Fruit fly (Drosophila melanogaster): ENCODE measurements around the gene Ir75d.

Ir75d gene

DNA sequence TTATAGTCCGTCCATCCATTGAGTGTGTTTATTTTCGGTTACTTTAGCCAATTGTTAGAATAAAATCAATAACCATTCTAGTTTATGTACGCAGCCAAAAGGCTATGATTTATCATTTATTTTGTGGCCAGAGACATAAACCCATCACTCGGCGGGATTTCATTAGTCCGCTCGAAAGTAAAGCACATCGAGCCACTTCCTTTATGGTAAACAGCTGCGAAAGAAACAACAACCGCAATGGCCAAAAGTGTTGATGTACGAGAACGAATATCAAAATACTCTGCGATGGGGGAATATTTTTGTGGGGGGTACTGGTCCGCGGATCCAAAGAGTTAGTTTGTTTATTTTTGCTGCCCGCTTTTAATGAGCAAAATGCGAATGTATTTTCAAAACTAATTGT, 29.4 kb downstream of the Ir75d start:
- no peak for TF ChIP-seq Snoo (tag; optimal IDR thresholded peaks at IDR 0.05)
- TF ChIP-seq CG34367 (tag; optimal IDR thresholded peaks at IDR 0.05), result no peak

DNA sequence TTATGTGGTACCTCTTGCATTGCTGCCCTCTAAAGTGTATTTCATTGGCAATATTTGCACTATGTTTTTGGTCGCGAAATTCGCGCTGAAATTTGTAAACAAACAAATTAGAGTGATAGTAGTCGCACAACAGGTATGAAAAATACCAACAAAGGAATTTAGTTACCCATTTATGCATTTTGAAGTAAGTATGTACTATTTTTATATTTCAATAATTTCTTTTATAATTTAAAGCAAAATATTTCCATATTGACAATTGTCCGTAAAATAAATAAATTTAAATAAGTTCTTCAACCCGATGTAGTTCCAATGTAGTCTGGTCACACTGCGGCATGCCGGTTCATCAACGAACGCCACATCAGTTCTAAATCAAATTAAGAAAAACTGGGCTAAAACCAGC, 38.5 kb downstream of the Ir75d start, which contains the start of the genes Rad9 and Uggt:
Gene Rad9, minus strand, starts transcription at position 114 of the 400 bp plus-strand sequence.
Gene Uggt, plus strand, starts transcription at position 308 of the 400 bp plus-strand sequence.
- TF ChIP-seq fd96Ca (GFP tag; IDR thresholded peaks at IDR 0.05) (no peak), CG9948 (tag; optimal IDR thresholded peaks at IDR 0.05) (no peak), CG4496 (GFP tag; IDR thresholded peaks at IDR 0.05) (no peak), CG32121 (GFP tag; IDR thresholded peaks at IDR 0.05) (no peak), CG8301 (tag; optimal IDR thresholded peaks at IDR 0.05) (no peak), CG15710 (tag; optimal IDR thresholded peaks at IDR 0.05) (no peak)

DNA sequence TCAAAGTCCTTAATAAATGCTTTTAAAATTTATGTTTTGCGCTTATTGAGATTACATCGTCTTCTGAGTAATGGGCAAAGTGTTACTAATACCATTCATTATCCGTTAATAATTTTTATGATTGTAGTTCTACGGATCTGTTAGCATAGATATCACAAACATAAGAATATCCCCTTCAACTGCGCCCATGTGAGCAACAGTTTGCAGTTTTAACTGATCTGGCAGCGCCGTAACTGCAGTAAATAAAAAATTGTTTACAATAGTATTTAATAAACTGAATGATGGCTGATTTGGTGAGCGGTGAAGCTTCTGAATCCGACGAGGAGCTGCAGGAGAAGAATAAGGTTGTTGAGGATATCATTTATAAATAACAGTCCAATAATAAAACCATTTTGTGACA, 41.0 kb downstream of the Ir75d start, which contains the start of gene Blos3:
Gene Blos3, plus strand, starts transcription at position 198 of the 400 bp plus-strand sequence.
- TF ChIP-seq CG8301 (tag; optimal IDR thresholded peaks at IDR 0.05) (no peak), Pif1A (GFP tag; optimal IDR thresholded peaks at IDR 0.05) (no peak), gl (tag; optimal IDR thresholded peaks at IDR 0.05) (no peak), CG14655 (GFP tag; optimal IDR thresholded peaks at IDR 0.05) (no peak), D1 (tag; optimal IDR thresholded peaks at IDR 0.05) (no peak), rn (GFP tag; IDR thresholded peaks at IDR 0.05) (no peak), CG15710 (tag; optimal IDR thresholded peaks at IDR 0.05) (peak; percentile 24), CG9948 (tag; optimal IDR thresholded peaks at IDR 0.05) (peak; percentile 15), CG17806 (tag; optimal IDR thresholded peaks at IDR 0.05) (peak; percentile 32), CG10348 (GFP tag; IDR thresholded peaks at IDR 0.05) (no peak), CG12605 (GFP tag; IDR thresholded peaks at IDR 0.05) (no peak), CG34367 (tag; optimal IDR thresholded peaks at IDR 0.05) (no peak), Snoo (tag; optimal IDR thresholded peaks at IDR 0.05) (no peak), CG8159 (tag; optimal IDR thresholded peaks at IDR 0.05) (no peak), Pif1B (GFP tag; optimal IDR thresholded peaks at IDR 0.05) (no peak), EcR (GFP tag; optimal IDR thresholded peaks at IDR 0.05) (no peak), fd96Ca (GFP tag; IDR thresholded peaks at IDR 0.05) (peak; percentile 65; the same call in 2 of the 3 replicates), CG13204 (GFP tag; optimal IDR thresholded peaks at IDR 0.05) (no peak), Ets98B (GFP tag; IDR thresholded peaks at IDR 0.05) (no peak; the same call in 1 of the 2 replicates), CG4496 (GFP tag; IDR thresholded peaks at IDR 0.05) (peak; percentile 46; the same call in 2 of the 3 replicates), CG32121 (GFP tag; IDR thresholded peaks at IDR 0.05) (peak; percentile 63)

DNA sequence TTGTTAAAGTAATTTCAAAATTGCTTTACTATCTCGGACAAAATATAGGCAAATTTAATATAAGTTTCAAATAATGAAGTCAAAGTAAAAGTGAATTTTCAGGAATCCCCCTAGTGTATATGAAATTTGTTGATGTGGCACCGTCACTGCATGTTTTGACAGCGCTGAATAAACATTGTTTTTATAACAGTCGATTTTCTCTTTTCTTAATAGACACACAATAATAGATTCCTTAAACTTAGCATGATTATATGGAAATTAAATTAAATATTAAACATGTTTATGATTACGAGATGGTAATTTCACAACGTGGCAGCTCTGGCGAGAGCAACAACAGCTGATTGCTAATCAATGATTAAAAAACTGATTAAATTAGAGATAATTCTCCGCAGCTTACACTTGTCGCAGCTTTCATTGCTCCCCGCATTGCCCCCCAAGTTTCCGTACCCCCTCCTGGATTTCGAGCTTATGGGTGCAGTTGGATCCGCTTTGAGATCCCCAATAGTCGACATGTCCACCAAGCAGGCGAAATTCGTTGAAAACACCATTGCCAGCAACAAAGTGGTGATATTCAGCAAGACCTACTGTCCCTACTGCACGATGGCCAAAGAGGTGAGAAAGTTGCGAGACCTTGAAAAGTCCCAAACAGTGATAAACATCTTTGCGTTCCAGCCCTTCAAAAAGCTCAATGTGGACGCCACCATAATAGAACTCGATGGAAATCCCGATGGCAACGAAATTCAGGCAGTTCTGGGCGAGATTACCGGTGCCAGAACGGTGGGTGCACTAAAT, 41.8 kb downstream of the Ir75d start, which contains the start of gene Grx1:
Gene Grx1, plus strand, starts transcription at position 196 of the 792 bp plus-strand sequence.
- TF ChIP-seq CG8301 (tag; optimal IDR thresholded peaks at IDR 0.05), result peak; percentile 51
- 0 out of 2 replicates have a peak, but pooled peaks have one; percentile 42 for TF ChIP-seq CG32121 (GFP tag; IDR thresholded peaks at IDR 0.05)
- peak; percentile 22; the same call in 1 of the 2 replicates for TF ChIP-seq Ets98B (GFP tag; IDR thresholded peaks at IDR 0.05)
- peak; percentile 38 for TF ChIP-seq CG17806 (tag; optimal IDR thresholded peaks at IDR 0.05)
- peak; percentile 35; the same call in 1 of the 3 replicates for TF ChIP-seq CG4496 (GFP tag; IDR thresholded peaks at IDR 0.05)
- no peak for TF ChIP-seq CG10348 (GFP tag; IDR thresholded peaks at IDR 0.05)
- no peak for TF ChIP-seq CG34367 (tag; optimal IDR thresholded peaks at IDR 0.05)
- TF ChIP-seq CG14655 (GFP tag; optimal IDR thresholded peaks at IDR 0.05), result no peak
- peak; percentile 30 for TF ChIP-seq Pif1B (GFP tag; optimal IDR thresholded peaks at IDR 0.05)
- TF ChIP-seq CG9948 (tag; optimal IDR thresholded peaks at IDR 0.05), result no peak
- TF ChIP-seq fd96Ca (GFP tag; IDR thresholded peaks at IDR 0.05), result no peak
- 0 out of 2 replicates have a peak, but pooled peaks have one; percentile 6 for TF ChIP-seq rn (GFP tag; IDR thresholded peaks at IDR 0.05)
- TF ChIP-seq gl (tag; optimal IDR thresholded peaks at IDR 0.05), result no peak
- no peak for TF ChIP-seq Pif1A (GFP tag; optimal IDR thresholded peaks at IDR 0.05)
- no peak for TF ChIP-seq CG13204 (GFP tag; optimal IDR thresholded peaks at IDR 0.05)
- no peak for TF ChIP-seq EcR (GFP tag; optimal IDR thresholded peaks at IDR 0.05)
- peak; percentile 41 for TF ChIP-seq Snoo (tag; optimal IDR thresholded peaks at IDR 0.05)
- peak; percentile 40 for TF ChIP-seq CG15710 (tag; optimal IDR thresholded peaks at IDR 0.05)
- no peak for TF ChIP-seq CG12605 (GFP tag; IDR thresholded peaks at IDR 0.05)
- TF ChIP-seq D1 (tag; optimal IDR thresholded peaks at IDR 0.05), result no peak
- peak; percentile 61 for TF ChIP-seq CG8159 (tag; optimal IDR thresholded peaks at IDR 0.05)

DNA sequence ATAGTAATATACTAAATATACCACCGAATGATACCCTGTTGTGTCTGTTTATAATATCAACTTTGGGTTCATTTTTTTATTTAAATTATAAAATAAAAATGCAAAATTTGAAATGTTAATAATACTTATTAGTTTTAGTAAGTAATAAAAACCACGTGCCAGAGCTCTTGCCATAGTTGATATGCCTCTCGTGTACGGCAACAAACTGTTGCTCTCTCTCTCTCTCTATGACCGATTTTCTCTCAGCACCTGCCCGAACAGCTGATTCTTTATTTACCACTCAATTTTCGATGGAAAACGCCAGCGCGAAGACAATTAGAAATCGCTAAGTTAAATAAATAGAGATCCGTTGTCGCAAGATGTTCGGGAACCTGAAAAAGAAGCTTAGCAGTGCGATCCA, 43.5 kb downstream of the Ir75d start, which contains the start of gene Dysb:
Gene Dysb, plus strand, starts transcription at position 251 of the 400 bp plus-strand sequence.
- peak; percentile 76 for TF ChIP-seq Pif1A (GFP tag; optimal IDR thresholded peaks at IDR 0.05)
- TF ChIP-seq CG10348 (GFP tag; IDR thresholded peaks at IDR 0.05), result 0 out of 2 replicates have a peak, but pooled peaks have one; percentile 26
- TF ChIP-seq rn (GFP tag; IDR thresholded peaks at IDR 0.05), result no peak; the same call in 1 of the 2 replicates
- TF ChIP-seq CG13204 (GFP tag; optimal IDR thresholded peaks at IDR 0.05), result no peak
- no peak for TF ChIP-seq EcR (GFP tag; optimal IDR thresholded peaks at IDR 0.05)
- TF ChIP-seq CG4496 (GFP tag; IDR thresholded peaks at IDR 0.05), result peak; percentile 93
- peak; percentile 83 for TF ChIP-seq CG17806 (tag; optimal IDR thresholded peaks at IDR 0.05)
- peak; percentile 70 for TF ChIP-seq CG9948 (tag; optimal IDR thresholded peaks at IDR 0.05)
- no peak; the same call in 2 of the 3 replicates for TF ChIP-seq fd96Ca (GFP tag; IDR thresholded peaks at IDR 0.05)
- TF ChIP-seq CG34367 (tag; optimal IDR thresholded peaks at IDR 0.05), result peak; percentile 70
- TF ChIP-seq CG12605 (GFP tag; IDR thresholded peaks at IDR 0.05), result peak; percentile 92
- TF ChIP-seq Ets98B (GFP tag; IDR thresholded peaks at IDR 0.05), result peak; percentile 96
- peak; percentile 75 for TF ChIP-seq CG15710 (tag; optimal IDR thresholded peaks at IDR 0.05)
- peak; percentile 46 for TF ChIP-seq D1 (tag; optimal IDR thresholded peaks at IDR 0.05)
- peak; percentile 82 for TF ChIP-seq Pif1B (GFP tag; optimal IDR thresholded peaks at IDR 0.05)
- TF ChIP-seq CG8159 (tag; optimal IDR thresholded peaks at IDR 0.05), result peak; percentile 79
- peak; percentile 80 for TF ChIP-seq CG8301 (tag; optimal IDR thresholded peaks at IDR 0.05)
- no peak for TF ChIP-seq CG14655 (GFP tag; optimal IDR thresholded peaks at IDR 0.05)
- no peak for TF ChIP-seq gl (tag; optimal IDR thresholded peaks at IDR 0.05)
- TF ChIP-seq Snoo (tag; optimal IDR thresholded peaks at IDR 0.05), result peak; percentile 81
- TF ChIP-seq CG32121 (GFP tag; IDR thresholded peaks at IDR 0.05), result peak; percentile 90
